Worm (Caenorhabditis elegans) whole organism, young adult: ENCODE measurements around the gene C01G10.17.

Experiments used
- B0019.2 ChIP-seq: fragments of 200-800 bp; sonication (Bioruptor generic); conservative IDR thresholded peaks from 2 replicates; pipeline ENCODE4 v1.3.6; 2022; ENCODE audit warnings: missing genetic modification reagents, missing genetic modification characterization, missing compliant biosample characterization
- B0035.1 ChIP-seq: sonication (generic microtip); optimal IDR thresholded peaks from 2 replicates; lab custom pipeline; 2016; ENCODE audit warnings: missing genetic modification characterization, mild to moderate bottlenecking, missing compliant biosample characterization, missing genotype, missing genetic modification reagents
- B0336.3 ChIP-seq: fragments of 200-800 bp; sonication (Bioruptor generic); IDR thresholded peaks from 2 replicates; pipeline ENCODE4 v1.3.6; 2022; ENCODE audit warnings: missing genetic modification characterization, missing compliant biosample characterization
- D2030.7 ChIP-seq: fragments of 200-800 bp; sonication (Bioruptor generic); IDR thresholded peaks from 2 replicates; pipeline ENCODE4 v1.3.6; 2022; ENCODE audit warnings: missing genetic modification reagents, missing genetic modification characterization, missing compliant biosample characterization
- F22D6.2 ChIP-seq: sonication (generic microtip); optimal IDR thresholded peaks from 2 replicates; lab custom pipeline; 2016; ENCODE audit warnings: mild to moderate bottlenecking, missing genetic modification characterization, missing compliant biosample characterization
- F33H1.4 ChIP-seq: fragments of 200-800 bp; sonication (Bioruptor generic); IDR thresholded peaks from 2 replicates; pipeline ENCODE4 v1.3.6; 2022; ENCODE audit warnings: missing genetic modification reagents, missing genetic modification characterization, missing compliant biosample characterization
- F57A8.1 ChIP-seq: fragments of 200-800 bp; sonication (Bioruptor generic); optimal IDR thresholded peaks from 2 replicates; lab custom pipeline; 2018; ENCODE audit warnings: mild to moderate bottlenecking, missing genetic modification characterization, moderate library complexity, missing compliant biosample characterization
- F57C9.4 ChIP-seq: sonication (generic microtip); optimal IDR thresholded peaks from 2 replicates; lab custom pipeline; 2017; ENCODE audit warnings: mild to moderate bottlenecking, missing genetic modification characterization, missing compliant biosample characterization
- Y56A3A.18 ChIP-seq: fragments of 200-800 bp; sonication (Bioruptor generic); IDR thresholded peaks from 2 replicates; pipeline ENCODE4 v1.3.6; 2022; ENCODE audit warnings: missing genetic modification reagents, missing genetic modification characterization, missing compliant biosample characterization
- Y95B8A.8 ChIP-seq: fragments of 200-800 bp; sonication (Bioruptor generic); IDR thresholded peaks from 2 replicates; pipeline ENCODE4 v1.3.6; 2022; ENCODE audit warnings: missing genetic modification reagents, missing genetic modification characterization, missing compliant biosample characterization
- ZK185.1 ChIP-seq: sonication (generic microtip); optimal IDR thresholded peaks from 2 replicates; lab custom pipeline; 2016; ENCODE audit warnings: mild to moderate bottlenecking, missing genetic modification characterization, missing compliant biosample characterization; ENCODE audit not compliant: poor library complexity, severe bottlenecking
- athp-1 ChIP-seq: sonication (generic microtip); optimal IDR thresholded peaks from 2 replicates; lab custom pipeline; 2017; ENCODE audit warnings: mild to moderate bottlenecking, missing genetic modification characterization, missing compliant biosample characterization
- attf-6 ChIP-seq: fragments of 200-800 bp; sonication (Bioruptor generic); IDR thresholded peaks from 2 replicates; pipeline ENCODE4 v1.3.6; 2022; ENCODE audit warnings: missing genetic modification reagents, missing genetic modification characterization, missing compliant biosample characterization
- ccch-3 ChIP-seq: fragments of 200-800 bp; sonication (Bioruptor generic); optimal IDR thresholded peaks from 2 replicates; lab custom pipeline; 2018; ENCODE audit warnings: mild to moderate bottlenecking, missing genetic modification characterization, missing compliant biosample characterization
- chd-7 ChIP-seq: sonication (generic microtip); optimal IDR thresholded peaks from 2 replicates; lab custom pipeline; 2016; ENCODE audit warnings: mild to moderate bottlenecking, missing genetic modification characterization, moderate library complexity, missing compliant biosample characterization
- die-1 ChIP-seq: sonication (generic microtip); optimal IDR thresholded peaks from 2 replicates; lab custom pipeline; 2016; ENCODE audit warnings: missing genotype, mild to moderate bottlenecking, missing genetic modification characterization, missing compliant biosample characterization
- dox-1 ChIP-seq: fragments of 200-800 bp; sonication (Bioruptor generic); IDR thresholded peaks from 2 replicates; pipeline ENCODE4 v1.3.6; 2022; ENCODE audit warnings: missing genetic modification reagents, missing genetic modification characterization, missing compliant biosample characterization
- dpl-1 ChIP-seq: fragments of 150-350 bp; optimal IDR thresholded peaks from 2 replicates; lab custom pipeline; 2014; ENCODE audit warnings: missing biosample characterization, missing genetic modification reagents, missing genetic modification characterization
- efl-1 ChIP-seq: fragments of 150-350 bp; optimal IDR thresholded peaks from 2 replicates; lab custom pipeline; 2014; ENCODE audit warnings: missing biosample characterization, missing genetic modification reagents, missing genetic modification characterization
- gei-17 ChIP-seq: fragments of 200-800 bp; sonication (Bioruptor generic); optimal IDR thresholded peaks from 2 replicates; lab custom pipeline; 2018; ENCODE audit warnings: mild to moderate bottlenecking, missing genetic modification characterization, missing compliant biosample characterization
- him-1 ChIP-seq: sonication (generic microtip); optimal IDR thresholded peaks from 2 replicates; lab custom pipeline; 2016; ENCODE audit warnings: missing genotype, missing genetic modification reagents, missing genetic modification characterization, missing compliant biosample characterization
- hlh-26 ChIP-seq: fragments of 200-800 bp; sonication (Bioruptor generic); conservative IDR thresholded peaks from 2 replicates; pipeline ENCODE4 v1.3.6; 2022; ENCODE audit warnings: missing genetic modification reagents, missing genetic modification characterization, missing compliant biosample characterization
- hmg-1.2 ChIP-seq: fragments of 200-800 bp; sonication (Bioruptor generic); IDR thresholded peaks from 2 replicates; pipeline ENCODE4 v1.3.6; 2022; ENCODE audit warnings: missing genetic modification reagents, missing genetic modification characterization, missing compliant biosample characterization
- hsf-1 ChIP-seq: fragments of 200-800 bp; sonication (Bioruptor generic); IDR thresholded peaks from 2 replicates; pipeline ENCODE4 v1.3.6; 2022; ENCODE audit warnings: missing genetic modification reagents, missing genetic modification characterization, missing compliant biosample characterization
- lag-1 ChIP-seq: fragments of 200-800 bp; sonication (Bioruptor generic); IDR thresholded peaks from 2 replicates; pipeline ENCODE4 v1.3.6; 2022; ENCODE audit warnings: missing genetic modification reagents, missing genetic modification characterization, missing compliant biosample characterization
- lin-26 ChIP-seq: fragments of 200-800 bp; sonication (Bioruptor generic); IDR thresholded peaks from 2 replicates; pipeline ENCODE4 v1.3.6; 2022; ENCODE audit warnings: missing genetic modification reagents, missing genetic modification characterization, missing compliant biosample characterization
- lin-54 ChIP-seq: fragments of 200-800 bp; sonication (Bioruptor generic); optimal IDR thresholded peaks from 2 replicates; lab custom pipeline; 2018; ENCODE audit warnings: mild to moderate bottlenecking, missing genetic modification characterization, missing compliant biosample characterization
- madf-6 ChIP-seq: fragments of 200-800 bp; sonication (Bioruptor generic); IDR thresholded peaks from 2 replicates; pipeline ENCODE4 v1.3.6; 2022; ENCODE audit warnings: missing genetic modification reagents, missing genetic modification characterization, missing compliant biosample characterization
- madf-8 ChIP-seq: fragments of 200-800 bp; sonication (Bioruptor generic); conservative IDR thresholded peaks from 2 replicates; pipeline ENCODE4 v1.3.6; 2022; ENCODE audit warnings: missing genetic modification reagents, missing genetic modification characterization, missing compliant biosample characterization
- mcd-1 ChIP-seq: fragments of 200-800 bp; sonication (Bioruptor generic); IDR thresholded peaks from 2 replicates; pipeline ENCODE4 v1.3.6; 2022; ENCODE audit warnings: missing genetic modification reagents, missing genetic modification characterization, missing compliant biosample characterization
- nhr-90 ChIP-seq: sonication (generic microtip); optimal IDR thresholded peaks from 2 replicates; lab custom pipeline; 2016; ENCODE audit warnings: missing genotype, mild to moderate bottlenecking, missing genetic modification characterization, missing compliant biosample characterization
- pbrm-1 ChIP-seq: fragments of 200-800 bp; sonication (Bioruptor generic); IDR thresholded peaks from 2 replicates; pipeline ENCODE4 v1.3.6; 2022; ENCODE audit warnings: missing genetic modification reagents, missing genetic modification characterization, missing compliant biosample characterization
- snpc-1.1 ChIP-seq: sonication (generic microtip); optimal IDR thresholded peaks from 2 replicates; lab custom pipeline; 2017; ENCODE audit warnings: missing genetic modification characterization, mild to moderate bottlenecking, missing compliant biosample characterization, antibody characterized with exemption, moderate library complexity, missing genotype, missing genetic modification reagents; ENCODE audit not compliant: insufficient read depth
- snpc-1.3 ChIP-seq: sonication (generic microtip); optimal IDR thresholded peaks from 2 replicates; lab custom pipeline; 2017; ENCODE audit warnings: missing genetic modification characterization, mild to moderate bottlenecking, missing compliant biosample characterization, antibody characterized with exemption, moderate library complexity, missing genotype, missing genetic modification reagents; ENCODE audit not compliant: insufficient read depth
- snpc-3.4 ChIP-seq: sonication (generic microtip); optimal IDR thresholded peaks from 2 replicates; lab custom pipeline; 2017; ENCODE audit warnings: missing genetic modification characterization, mild to moderate bottlenecking, missing compliant biosample characterization, antibody characterized with exemption, moderate library complexity, missing genotype, missing genetic modification reagents
- snpc-4 ChIP-seq, 5 experiments: fragments of 150-350 bp in 1 of 5; sonication (generic microtip) in 4 of 5; optimal IDR thresholded peaks; 2 replicates each; lab custom pipeline; 2014 to 2018; ENCODE audit warnings: missing genetic modification characterization in 5 of 5, missing biosample characterization in 3 of 5, antibody characterized with exemption in 2 of 5, mild to moderate bottlenecking in 2 of 5, missing compliant biosample characterization in 2 of 5, missing genotype in 2 of 5, moderate library complexity in 2 of 5, missing genetic modification reagents in 1 of 5
- tbp1 ChIP-seq: fragments of 200-800 bp; sonication (Bioruptor generic); optimal IDR thresholded peaks from 2 replicates; lab custom pipeline; 2018; ENCODE audit warnings: mild to moderate bottlenecking, missing genetic modification characterization, missing compliant biosample characterization
- tbx-9 ChIP-seq: sonication (generic microtip); optimal IDR thresholded peaks from 2 replicates; lab custom pipeline; 2016; ENCODE audit warnings: borderline replicate concordance, missing genetic modification characterization, inconsistent platforms, missing compliant biosample characterization
- unc-130 ChIP-seq: sonication (generic microtip); optimal IDR thresholded peaks from 2 replicates; lab custom pipeline; 2016; ENCODE audit warnings: missing genetic modification reagents, missing genetic modification characterization, missing compliant biosample characterization
- xnd-1 ChIP-seq: sonication (generic microtip); optimal IDR thresholded peaks from 2 replicates; lab custom pipeline; 2016; ENCODE audit warnings: missing genotype, missing genetic modification reagents, missing genetic modification characterization, missing compliant biosample characterization
- zim-3 ChIP-seq: sonication (generic microtip); optimal IDR thresholded peaks from 2 replicates; lab custom pipeline; 2017; ENCODE audit warnings: mild to moderate bottlenecking, missing genetic modification characterization, moderate library complexity, missing compliant biosample characterization
- ztf-18 ChIP-seq: sonication (generic microtip); optimal IDR thresholded peaks from 2 replicates; lab custom pipeline; 2016; ENCODE audit warnings: missing genotype, mild to moderate bottlenecking, missing genetic modification characterization, missing compliant biosample characterization
- ztf-3 ChIP-seq: fragments of 200-800 bp; sonication (Bioruptor generic); optimal IDR thresholded peaks from 2 replicates; lab custom pipeline; 2018; ENCODE audit warnings: mild to moderate bottlenecking, missing genetic modification characterization, missing compliant biosample characterization

Gene C01G10.17

DNA sequence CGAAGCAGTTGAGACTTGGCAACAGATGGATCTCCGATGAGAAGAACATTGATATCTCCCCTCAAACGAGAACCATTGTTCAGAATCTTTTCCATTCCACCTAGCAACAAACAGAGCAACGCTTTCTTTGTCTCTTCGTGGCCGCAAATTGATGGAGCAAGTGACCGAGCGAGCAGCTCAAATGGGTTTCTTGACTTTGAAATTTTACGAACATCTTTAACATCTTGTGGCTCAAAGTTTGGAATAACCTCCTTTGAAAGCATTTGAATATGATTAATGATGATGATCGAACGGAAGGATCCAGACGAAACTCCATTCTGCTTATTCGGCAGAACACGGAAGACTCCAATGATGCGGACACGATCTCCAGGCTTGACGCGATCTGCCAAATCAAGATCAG, 32.1 kb upstream of the C01G10.17 start:
- TF ChIP-seq nhr-90 (tag; lab: Kevin White, UChicago), result no peak
- no peak for TF ChIP-seq ztf-3 (GFP tag; lab: Kevin White, UChicago)
- TF ChIP-seq madf-8 (GFP tag; lab: Robert Waterston, UW), result no peak

- TF ChIP-seq B0035.1 (tag; lab: Kevin White, UChicago), result no peak
- peak; percentile 60; the same call in 1 of the 2 replicates for TF ChIP-seq lin-26 (GFP tag; lab: Robert Waterston, UW)
- no peak for TF ChIP-seq ccch-3
- TF ChIP-seq, all 124 proteins: peak for 1
Measured at ce11 chrV:15058965-15059364, 31.6 kb upstream of the C01G10.17 start.

DNA sequence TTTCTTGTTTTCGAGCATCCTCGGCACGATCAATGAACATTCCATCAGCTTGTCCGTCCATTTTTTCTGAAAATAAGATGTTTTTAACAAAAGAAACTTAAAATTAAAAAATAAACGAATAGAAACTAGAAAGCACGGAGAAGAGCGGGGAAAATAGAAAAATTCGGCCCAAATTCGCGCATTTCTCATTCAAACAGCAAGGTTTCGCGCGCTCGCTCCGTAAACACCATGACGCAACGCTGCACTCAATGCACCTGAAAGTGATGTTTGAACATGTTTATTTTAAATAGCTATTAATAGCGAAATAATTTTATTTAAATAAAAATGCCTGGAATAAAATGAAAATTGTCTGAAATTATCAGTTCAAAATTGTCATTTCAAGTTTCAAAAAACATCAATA, 31.0 kb upstream of the C01G10.17 start, which contains the start of the genes mcm-3 and C25D7.15:
TSS of gene mcm-3 (minus strand) at position 66 of the 400 bp plus-strand sequence.
TSS of gene C25D7.15 (plus strand) at position 275 of the 400 bp plus-strand sequence.
- TF ChIP-seq hmg-1.2 (peak; percentile 46; the same call in 1 of the 2 replicates), ztf-3 (GFP tag; lab: Kevin White, UChicago) (no peak), tbx-9 (tag; lab: Kevin White, UChicago) (no peak), chd-7 (no peak), F22D6.2 (tag; lab: Kevin White, UChicago) (no peak), ztf-18 (tag; lab: Kevin White, UChicago) (peak; percentile 7), Y56A3A.18 (GFP tag; lab: Robert Waterston, UW) (no peak), mcd-1 (GFP tag; lab: Robert Waterston, UW) (peak; percentile 49), dpl-1 (GFP tag; lab: Kevin White, UChicago) (peak; percentile 89), ZK185.1 (tag; lab: Kevin White, UChicago) (no peak), athp-1 (no peak), him-1 (tag; lab: Kevin White, UChicago) (peak; percentile 53), madf-6 (GFP tag; lab: Robert Waterston, UW) (peak; percentile 97), F33H1.4 (GFP tag; lab: Robert Waterston, UW) (peak; percentile 75), B0336.3 (GFP tag; lab: Robert Waterston, UW) (peak; percentile 50; the same call in 1 of the 2 replicates), F57C9.4 (tag; lab: Kevin White, UChicago) (no peak), pbrm-1 (GFP tag; lab: Robert Waterston, UW) (peak; percentile 63; the same call in 1 of the 2 replicates), tbp1 (peak; percentile 55), gei-17 (GFP tag; lab: Kevin White, UChicago) (no peak), hsf-1 (peak; percentile 87), Y95B8A.8 (GFP tag; lab: Robert Waterston, UW) (peak; percentile 61; the same call in 1 of the 2 replicates), zim-3 (no peak), snpc-1.1 (tag; lab: Kevin White, UChicago) (peak; percentile 46), lin-54 (peak; percentile 80), snpc-1.3 (tag; lab: Kevin White, UChicago) (peak; percentile 27), efl-1 (GFP tag; lab: Kevin White, UChicago) (peak; percentile 96), hlh-26 (no peak), attf-6 (GFP tag; lab: Robert Waterston, UW) (no peak), D2030.7 (GFP tag; lab: Robert Waterston, UW) (peak; percentile 87), snpc-3.4 (peak; percentile 84), die-1 (tag; lab: Kevin White, UChicago) (no peak), xnd-1 (tag; lab: Kevin White, UChicago) (peak; percentile 72), B0019.2 (GFP tag; lab: Robert Waterston, UW) (peak; percentile 84), F57A8.1 (GFP tag; lab: Kevin White, UChicago) (no peak), lag-1 (no peak), B0035.1 (tag; lab: Kevin White, UChicago) (no peak), ccch-3 (no peak), unc-130 (GFP tag; lab: Kevin White, UChicago) (peak; percentile 0), dox-1 (peak; percentile 69; the same call in 1 of the 2 replicates), snpc-4 (GFP tag; optimal IDR thresholded peaks at IDR 0.05; lab: Kevin White, UChicago) (no peak), snpc-4 (tag; optimal IDR thresholded peaks at IDR 0.05; lab: Kevin White, UChicago) (peak in 1 of 4 experiments; percentile 42)
